Worm (Caenorhabditis elegans): Measurements from ENCODE around the gene ilcr-2.

Gene ilcr-2

DNA sequence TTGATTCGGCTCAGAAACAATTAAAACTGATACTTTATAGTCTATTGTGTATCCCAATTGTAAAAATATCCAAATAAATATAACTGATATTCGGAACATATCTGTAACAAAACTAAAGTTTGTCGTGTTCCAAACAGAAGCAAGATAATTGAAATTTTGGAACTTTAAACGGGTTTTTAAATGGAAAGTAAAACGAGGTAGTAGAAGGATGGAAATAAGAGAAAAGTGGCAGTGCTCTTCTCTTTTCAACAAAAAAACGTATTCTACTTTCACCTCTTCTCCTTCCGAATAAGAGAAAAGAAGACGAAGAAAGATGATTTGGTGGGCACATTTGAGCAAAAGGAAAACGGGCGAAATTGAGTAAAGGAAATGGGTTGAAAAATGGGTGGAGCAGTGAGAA lies 28.5 kb upstream of the ilcr-2 start, which contains the start of gene nmr-1:
Gene nmr-1, minus strand, starts transcription at position 101 of the 400 bp plus-strand sequence.
- TF ChIP-seq madf-9 (GFP tag; conservative IDR thresholded peaks at IDR 0.05) (no peak), unc-130 (GFP tag; optimal IDR thresholded peaks at IDR 0.05) (no peak), mep-1 (tag; optimal IDR thresholded peaks at IDR 0.05) (no peak), ctbp-1 (GFP tag; IDR thresholded peaks at IDR 0.05) (no peak), spr-3 (GFP tag; optimal IDR thresholded peaks at IDR 0.05) (no peak), nhr-111 (GFP tag; optimal IDR thresholded peaks at IDR 0.05) (no peak), ceh-28 (tag; optimal IDR thresholded peaks at IDR 0.05) (no peak), ztf-11 (tag; optimal IDR thresholded peaks at IDR 0.05) (no peak), nhr-102 (tag; optimal IDR thresholded peaks at IDR 0.05) (no peak), nhr-42 (GFP tag; IDR thresholded peaks at IDR 0.05) (no peak), T26A8.4 (GFP tag; IDR thresholded peaks at IDR 0.05) (no peak), duxl-1 (tag; optimal IDR thresholded peaks at IDR 0.05; ENCODE audit: poor library complexity) (no peak), unc-39 (tag; optimal IDR thresholded peaks at IDR 0.05) (no peak), nhr-11 (tag; optimal IDR thresholded peaks at IDR 0.05) (no peak)

DNA sequence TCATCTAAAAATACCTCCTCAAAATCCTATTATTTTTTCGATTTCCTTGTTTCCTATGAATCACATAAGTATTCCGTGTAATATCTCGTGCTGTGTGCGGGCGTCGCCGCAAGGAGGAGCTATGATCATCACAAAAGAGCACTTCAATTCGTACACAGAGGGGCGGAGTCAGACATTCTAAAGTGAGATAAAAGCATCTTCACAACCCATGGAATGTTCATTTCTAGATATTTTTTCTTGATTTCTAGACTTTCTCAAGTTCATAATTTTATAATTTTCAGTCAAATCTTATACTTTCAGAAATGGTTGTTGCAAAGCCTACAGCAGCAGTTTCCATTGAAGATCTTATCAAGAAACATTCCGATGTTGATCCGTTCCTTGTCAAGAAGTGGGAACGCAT lies 27.7 kb upstream of the ilcr-2 start, which contains the start of gene cex-1:
Gene cex-1, plus strand, starts transcription at position 301 of the 400 bp plus-strand sequence.
- no peak for TF ChIP-seq ceh-44 (GFP tag; IDR thresholded peaks at IDR 0.05)
- TF ChIP-seq spr-3 (GFP tag; optimal IDR thresholded peaks at IDR 0.05), result no peak
- TF ChIP-seq aly-2 (tag; optimal IDR thresholded peaks at IDR 0.05), result no peak
- no peak for TF ChIP-seq lin-29 (GFP tag; IDR thresholded peaks at IDR 0.05)
- TF ChIP-seq mdl-1 (tag; optimal IDR thresholded peaks at IDR 0.05), result no peak
- no peak for TF ChIP-seq lir-3 (tag; optimal IDR thresholded peaks at IDR 0.05)
- TF ChIP-seq unc-130 (GFP tag; optimal IDR thresholded peaks at IDR 0.05), result no peak
- TF ChIP-seq pha-4 (GFP tag; IDR thresholded peaks at IDR 0.05), result no peak
- no peak for TF ChIP-seq pha-4 (tag; optimal IDR thresholded peaks at IDR 0.05)
- TF ChIP-seq zip-2 (tag; optimal IDR thresholded peaks at IDR 0.05), result no peak
- TF ChIP-seq snpc-4 (tag; optimal IDR thresholded peaks at IDR 0.05), result no peak

DNA sequence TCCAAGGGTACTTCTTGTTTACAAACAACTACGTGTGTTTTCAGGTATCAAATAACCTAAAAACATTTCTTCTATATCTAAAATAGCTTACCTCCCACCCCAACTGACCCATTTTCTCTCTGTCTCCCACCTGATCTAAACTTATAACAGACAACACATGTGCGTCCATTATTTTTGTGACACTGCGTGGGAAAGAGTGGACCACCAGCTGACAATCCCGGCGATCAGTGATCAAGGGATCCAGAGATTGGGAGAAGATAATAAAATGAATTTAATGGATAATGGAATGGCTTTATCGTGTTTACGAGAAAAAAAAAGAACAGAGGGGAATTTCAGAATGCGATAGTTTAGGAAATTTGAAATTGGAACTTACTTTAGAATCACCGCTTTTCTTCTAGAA lies 25.8 kb upstream of the ilcr-2 start:
- TF ChIP-seq mdt-29 (GFP tag; IDR thresholded peaks at IDR 0.05) (no peak), mxl-3 (GFP tag; optimal IDR thresholded peaks at IDR 0.05) (peak; percentile 52), daf-16 (GFP tag; optimal IDR thresholded peaks at IDR 0.05) (peak in 1 of 2 experiments; percentile 87), daf-16 (tag; optimal IDR thresholded peaks at IDR 0.05) (no peak)

DNA sequence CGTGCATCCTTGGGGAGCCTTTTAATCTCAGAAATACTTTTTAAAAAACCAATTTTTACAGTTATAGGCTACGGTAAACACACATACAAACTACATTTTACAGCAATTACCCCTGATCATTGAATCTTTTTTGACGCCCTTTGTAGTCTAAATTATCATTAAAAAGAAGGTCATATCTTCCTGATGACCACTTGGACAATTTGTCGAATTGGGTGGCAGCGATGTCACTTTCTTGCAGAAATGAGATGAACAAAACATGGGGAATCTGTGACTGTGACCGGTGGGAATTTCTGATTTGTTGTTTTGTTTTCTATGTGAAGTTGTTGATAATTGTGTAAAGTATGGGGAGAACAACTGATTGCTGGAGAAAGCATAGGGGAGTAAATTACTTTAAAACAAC lies 25.4 kb upstream of the ilcr-2 start:
- peak; percentile 79 for TF ChIP-seq nhr-28 (tag; optimal IDR thresholded peaks at IDR 0.05)
- no peak for TF ChIP-seq nhr-102 (tag; optimal IDR thresholded peaks at IDR 0.05)
- no peak for TF ChIP-seq F44E2.7 (GFP tag; IDR thresholded peaks at IDR 0.05)
- no peak for TF ChIP-seq lsy-2 (tag; optimal IDR thresholded peaks at IDR 0.05)
- TF ChIP-seq ztf-7 (tag; optimal IDR thresholded peaks at IDR 0.05), result no peak
- peak in 1 of 2 experiments; percentile 82 for TF ChIP-seq unc-62 (GFP tag; optimal IDR thresholded peaks at IDR 0.05 in 1 of 2)
- TF ChIP-seq unc-62 (tag; optimal IDR thresholded peaks at IDR 0.05), result no peak
- no peak for TF ChIP-seq saeg-2 (GFP tag; IDR thresholded peaks at IDR 0.05)

DNA sequence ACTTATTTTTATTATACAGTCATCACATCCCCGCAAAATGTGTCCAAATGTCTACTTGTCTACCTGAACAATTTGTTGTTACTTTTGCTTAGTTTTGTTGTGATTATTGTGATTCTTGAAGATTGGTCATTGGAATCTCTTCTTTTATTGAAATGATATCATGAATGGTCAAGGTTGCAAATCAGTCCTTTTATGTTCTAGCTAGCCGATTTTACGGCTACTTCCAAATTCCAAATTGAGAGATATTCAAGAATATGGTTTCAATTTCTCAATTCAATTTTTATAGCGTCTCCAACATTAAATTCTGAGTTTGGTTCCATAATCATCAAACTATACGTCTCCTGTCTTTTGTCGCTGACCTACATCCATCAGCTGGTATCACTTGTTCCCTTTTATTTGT lies 23.8 kb upstream of the ilcr-2 start:
- TF ChIP-seq aha-1 (tag) (peak; percentile 82), lsy-2 (tag; optimal IDR thresholded peaks at IDR 0.05) (no peak)

DNA sequence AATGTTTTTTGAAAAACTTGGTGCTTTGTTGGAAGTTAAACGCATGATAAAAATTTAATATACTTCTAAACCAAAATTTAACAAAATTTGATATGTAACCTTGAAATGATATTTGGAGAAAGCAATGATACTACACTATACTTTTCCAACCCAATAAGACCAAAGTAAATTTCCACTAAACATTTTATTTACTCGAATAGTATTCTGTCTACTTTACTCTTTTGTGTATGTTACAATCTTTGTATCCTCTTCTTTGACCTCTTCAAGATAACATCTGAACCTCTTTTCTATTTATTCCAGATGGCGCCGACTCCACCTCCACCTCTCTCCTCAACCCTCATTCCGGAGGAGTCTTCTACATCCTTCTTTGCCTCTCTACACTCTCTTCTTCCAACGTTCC lies 21.5 kb upstream of the ilcr-2 start, which contains the start of gene dhs-5:
Gene dhs-5, plus strand, starts transcription at position 301 of the 400 bp plus-strand sequence.
- TF ChIP-seq daf-16 (GFP tag; optimal IDR thresholded peaks at IDR 0.05), result no peak
- TF ChIP-seq daf-16 (tag; optimal IDR thresholded peaks at IDR 0.05), result no peak
- no peak for TF ChIP-seq lin-15B (tag; optimal IDR thresholded peaks at IDR 0.05)
- TF ChIP-seq ztf-11 (tag; optimal IDR thresholded peaks at IDR 0.05), result no peak
- TF ChIP-seq lin-39 (tag; optimal IDR thresholded peaks at IDR 0.05), result no peak
